Worm (Caenorhabditis elegans) whole organism, L4 larva: ENCODE results near the gene F43G6.7.

Experiments used
- D1046.2 ChIP-seq: fragments of 200-800 bp; sonication (Bioruptor generic); IDR thresholded peaks from 2 replicates; pipeline ENCODE4 v1.3.6; 2022; ENCODE audit warnings: missing genetic modification characterization, missing compliant biosample characterization
- F10B5.3 ChIP-seq: sonication (generic microtip); optimal IDR thresholded peaks from 2 replicates; lab custom pipeline; 2016; ENCODE audit warnings: mild to moderate bottlenecking, missing genetic modification characterization, missing compliant biosample characterization
- F26F4.8 ChIP-seq: fragments of 200-800 bp; sonication (Bioruptor generic); conservative IDR thresholded peaks from 2 replicates; pipeline ENCODE4 v1.3.6; 2022; ENCODE audit warnings: missing genetic modification characterization, missing compliant biosample characterization
- F49E8.2 ChIP-seq: sonication (generic microtip); optimal IDR thresholded peaks from 2 replicates; lab custom pipeline; 2016; ENCODE audit warnings: missing compliant biosample characterization, mild to moderate bottlenecking, missing genetic modification characterization, borderline replicate concordance
- R02D3.7 ChIP-seq: fragments of 150-350 bp; sonication (generic microtip); optimal IDR thresholded peaks from 3 replicates; lab custom pipeline; 2014; ENCODE audit warnings: missing biosample characterization, missing genetic modification characterization
- T26A8.4 ChIP-seq: fragments of 200-800 bp; sonication (Bioruptor generic); IDR thresholded peaks from 2 replicates; pipeline ENCODE4 v1.3.6; 2022; ENCODE audit warnings: missing genetic modification characterization, missing compliant biosample characterization
- ZK337.2 ChIP-seq: fragments of 200-800 bp; sonication (Bioruptor generic); IDR thresholded peaks from 2 replicates; pipeline ENCODE4 v1.3.6; 2022; ENCODE audit warnings: missing genetic modification reagents, missing genetic modification characterization, missing compliant biosample characterization
- aha-1 ChIP-seq: fragments of 150-350 bp; peaks from one replicate; lab custom pipeline; 2014; ENCODE audit warnings: missing biosample characterization, missing genetic modification characterization
- aly-2 ChIP-seq: sonication (generic microtip); optimal IDR thresholded peaks from 2 replicates; lab custom pipeline; 2018; ENCODE audit warnings: missing biosample characterization, missing genetic modification characterization
- arid-1 ChIP-seq: fragments of 200-800 bp; sonication (Bioruptor generic); conservative IDR thresholded peaks from 2 replicates; pipeline ENCODE4 v1.3.6; 2022; ENCODE audit warnings: missing genetic modification reagents, missing genetic modification characterization, missing compliant biosample characterization
- attf-4 ChIP-seq: sonication (generic microtip); optimal IDR thresholded peaks from 3 replicates; lab custom pipeline; 2017; ENCODE audit warnings: missing biosample characterization, missing genetic modification characterization
- ceh-44 ChIP-seq: fragments of 200-800 bp; sonication (Bioruptor generic); IDR thresholded peaks from 2 replicates; pipeline ENCODE4 v1.3.6; 2022; ENCODE audit warnings: missing genetic modification reagents, missing genetic modification characterization, missing compliant biosample characterization
- ces-1 ChIP-seq: fragments of 150-350 bp; sonication (generic microtip); optimal IDR thresholded peaks from 4 replicates; lab custom pipeline; 2014; ENCODE audit warnings: missing biosample characterization, missing genetic modification reagents, missing genetic modification characterization
- daf-12 ChIP-seq: fragments of 150-350 bp; optimal IDR thresholded peaks from 2 replicates; lab custom pipeline; 2014; ENCODE audit warnings: missing biosample characterization, missing genetic modification reagents, missing genetic modification characterization
- daf-16 ChIP-seq, 3 experiments: sonication (generic microtip); optimal IDR thresholded peaks; 2 replicates each; lab custom pipeline; 2016 to 2017; ENCODE audit warnings: missing genetic modification characterization in 3 of 3, missing genetic modification reagents in 3 of 3, mild to moderate bottlenecking in 2 of 3, missing compliant biosample characterization in 2 of 3, missing biosample characterization in 1 of 3, moderate library complexity in 1 of 3
- dmd-6 ChIP-seq: fragments of 200-800 bp; sonication (Bioruptor generic); IDR thresholded peaks from 2 replicates; pipeline ENCODE4 v1.3.6; 2022; ENCODE audit warnings: missing genetic modification reagents, missing genetic modification characterization, missing compliant biosample characterization
- dmd-8 ChIP-seq: fragments of 200-800 bp; sonication (Bioruptor generic); IDR thresholded peaks from 2 replicates; pipeline ENCODE4 v1.3.6; 2022; ENCODE audit warnings: missing genetic modification characterization, missing compliant biosample characterization
- dmd-9 ChIP-seq: fragments of 200-800 bp; sonication (Bioruptor generic); IDR thresholded peaks from 2 replicates; pipeline ENCODE4 v1.3.6; 2022; ENCODE audit warnings: missing genetic modification reagents, missing genetic modification characterization, missing compliant biosample characterization
- duxl-1 ChIP-seq: sonication (generic microtip); optimal IDR thresholded peaks from 2 replicates; lab custom pipeline; 2016; ENCODE audit warnings: mild to moderate bottlenecking, missing genetic modification characterization, moderate library complexity, missing compliant biosample characterization; ENCODE audit not compliant: poor library complexity
- dve-1 ChIP-seq: sonication (generic microtip); optimal IDR thresholded peaks from 2 replicates; lab custom pipeline; 2017; ENCODE audit warnings: antibody characterized with exemption, mild to moderate bottlenecking, missing genetic modification characterization, missing compliant biosample characterization; ENCODE audit not compliant: insufficient read depth
- hlh-11 ChIP-seq: fragments of 200-800 bp; sonication (Bioruptor generic); optimal IDR thresholded peaks from 2 replicates; lab custom pipeline; 2018; ENCODE audit warnings: mild to moderate bottlenecking, missing genetic modification characterization, missing compliant biosample characterization
- hlh-30 ChIP-seq: sonication (generic microtip); optimal IDR thresholded peaks from 2 replicates; lab custom pipeline; 2017; ENCODE audit warnings: antibody characterized with exemption, mild to moderate bottlenecking, missing genetic modification characterization, missing compliant biosample characterization; ENCODE audit not compliant: insufficient read depth
- lim-7 ChIP-seq: fragments of 200-800 bp; sonication (Bioruptor generic); IDR thresholded peaks from 2 replicates; pipeline ENCODE4 v1.3.6; 2022; ENCODE audit warnings: missing genetic modification characterization, missing compliant biosample characterization
- lin-13 ChIP-seq: fragments of 150-350 bp; optimal IDR thresholded peaks from 2 replicates; lab custom pipeline; 2014; ENCODE audit warnings: missing biosample characterization, missing genetic modification reagents, missing genetic modification characterization
- lin-15B ChIP-seq: fragments of 150-350 bp; sonication (generic microtip); optimal IDR thresholded peaks from 3 replicates; lab custom pipeline; 2014; ENCODE audit warnings: missing biosample characterization, missing genetic modification characterization
- lsy-2 ChIP-seq, 2 experiments: fragments of 150-350 bp in 1 of 2; sonication (generic microtip) in 1 of 2; optimal IDR thresholded peaks; 2 replicates each; lab custom pipeline; 2014 to 2017; ENCODE audit warnings: missing biosample characterization in 2 of 2, missing genetic modification characterization in 2 of 2
- madf-5 ChIP-seq, 2 experiments: fragments of 200-800 bp; sonication (Bioruptor generic); IDR thresholded peaks; 2 replicates each; pipeline ENCODE4 v1.3.6; 2022; ENCODE audit warnings: missing compliant biosample characterization in 2 of 2, missing genetic modification characterization in 2 of 2
- mdl-1 ChIP-seq, 2 experiments: fragments of 150-350 bp in 1 of 2; sonication (generic microtip) in 1 of 2; optimal IDR thresholded peaks; 2 replicates each; lab custom pipeline; 2014 to 2017; ENCODE audit warnings: missing biosample characterization in 2 of 2, missing genetic modification characterization in 2 of 2
- mep-1 ChIP-seq: fragments of 150-350 bp; sonication (generic microtip); optimal IDR thresholded peaks from 3 replicates; lab custom pipeline; 2014; ENCODE audit warnings: missing biosample characterization, missing genetic modification characterization
- mes-2 ChIP-seq: sonication (generic microtip); optimal IDR thresholded peaks from 2 replicates; lab custom pipeline; 2016; ENCODE audit warnings: missing genotype, mild to moderate bottlenecking, missing genetic modification characterization, missing compliant biosample characterization; ENCODE audit not compliant: poor library complexity, severe bottlenecking
- mxl-2 ChIP-seq: fragments of 200-800 bp; sonication (Bioruptor generic); conservative IDR thresholded peaks from 2 replicates; pipeline ENCODE4 v1.3.6; 2022; ENCODE audit warnings: missing genetic modification reagents, missing genetic modification characterization, missing compliant biosample characterization
- nhr-25 ChIP-seq: sonication (generic microtip); optimal IDR thresholded peaks from 2 replicates; lab custom pipeline; 2017; ENCODE audit warnings: missing genetic modification characterization, mild to moderate bottlenecking, missing compliant biosample characterization, antibody characterized with exemption, moderate library complexity, borderline replicate concordance; ENCODE audit not compliant: insufficient read depth
- nhr-41 ChIP-seq: fragments of 200-800 bp; sonication (Bioruptor generic); IDR thresholded peaks from 2 replicates; pipeline ENCODE4 v1.3.6; 2022; ENCODE audit warnings: missing genetic modification reagents, missing genetic modification characterization, missing compliant biosample characterization
- nhr-48 ChIP-seq: sonication (generic microtip); optimal IDR thresholded peaks from 2 replicates; lab custom pipeline; 2016; ENCODE audit warnings: mild to moderate bottlenecking, missing genetic modification characterization, missing compliant biosample characterization
- nhr-6 ChIP-seq: fragments of 150-350 bp; optimal IDR thresholded peaks from 2 replicates; lab custom pipeline; 2014; ENCODE audit warnings: missing biosample characterization, missing genetic modification characterization
- nhr-76 ChIP-seq: fragments of 150-350 bp; optimal IDR thresholded peaks from 2 replicates; lab custom pipeline; 2014; ENCODE audit warnings: missing biosample characterization, missing genetic modification characterization
- php-3 ChIP-seq: fragments of 200-800 bp; sonication (Bioruptor generic); IDR thresholded peaks from 2 replicates; pipeline ENCODE4 v1.3.6; 2022; ENCODE audit warnings: missing genetic modification reagents, missing genetic modification characterization, missing compliant biosample characterization
- rbr-2 ChIP-seq: sonication (generic microtip); optimal IDR thresholded peaks from 2 replicates; lab custom pipeline; 2016; ENCODE audit warnings: missing genotype, missing genetic modification characterization, missing compliant biosample characterization
- saeg-2 ChIP-seq: fragments of 200-800 bp; sonication (Bioruptor generic); IDR thresholded peaks from 2 replicates; pipeline ENCODE4 v1.3.6; 2022; ENCODE audit warnings: missing genetic modification reagents, missing genetic modification characterization, missing compliant biosample characterization
- sdz-12 ChIP-seq: fragments of 200-800 bp; sonication (Bioruptor generic); optimal IDR thresholded peaks from 2 replicates; lab custom pipeline; 2018; ENCODE audit warnings: mild to moderate bottlenecking, missing genetic modification characterization, missing compliant biosample characterization
- snpc-1.2 ChIP-seq: fragments of 200-800 bp; sonication (Bioruptor generic); IDR thresholded peaks from 2 replicates; pipeline ENCODE4 v1.3.6; 2022; ENCODE audit warnings: missing genetic modification reagents, missing genetic modification characterization, missing compliant biosample characterization
- unc-39 ChIP-seq: sonication (generic microtip); optimal IDR thresholded peaks from 2 replicates; lab custom pipeline; 2017; ENCODE audit warnings: missing biosample characterization, missing genetic modification characterization
- unc-62 ChIP-seq, 3 experiments: fragments of 150-350 bp in 1 of 3; sonication (generic microtip); optimal IDR thresholded peaks in 2 of 3; peaks in 1 of 3; 1 replicate in 1 of 3; 2 replicates in 2 of 3; lab custom pipeline; 2014 to 2017; ENCODE audit warnings: missing biosample characterization in 3 of 3, missing genetic modification characterization in 3 of 3, missing genetic modification reagents in 3 of 3, missing genotype in 1 of 3
- zag-1 ChIP-seq: fragments of 150-350 bp; optimal IDR thresholded peaks from 2 replicates; lab custom pipeline; 2014; ENCODE audit warnings: missing biosample characterization, missing genetic modification characterization
- zfp-2 ChIP-seq: sonication (generic microtip); optimal IDR thresholded peaks from 2 replicates; lab custom pipeline; 2016; ENCODE audit warnings: mild to moderate bottlenecking, missing genetic modification characterization, missing compliant biosample characterization
- zip-2 ChIP-seq: fragments of 150-350 bp; optimal IDR thresholded peaks from 2 replicates; lab custom pipeline; 2014; ENCODE audit warnings: missing biosample characterization, missing genetic modification characterization

F43G6.7 gene

DNA sequence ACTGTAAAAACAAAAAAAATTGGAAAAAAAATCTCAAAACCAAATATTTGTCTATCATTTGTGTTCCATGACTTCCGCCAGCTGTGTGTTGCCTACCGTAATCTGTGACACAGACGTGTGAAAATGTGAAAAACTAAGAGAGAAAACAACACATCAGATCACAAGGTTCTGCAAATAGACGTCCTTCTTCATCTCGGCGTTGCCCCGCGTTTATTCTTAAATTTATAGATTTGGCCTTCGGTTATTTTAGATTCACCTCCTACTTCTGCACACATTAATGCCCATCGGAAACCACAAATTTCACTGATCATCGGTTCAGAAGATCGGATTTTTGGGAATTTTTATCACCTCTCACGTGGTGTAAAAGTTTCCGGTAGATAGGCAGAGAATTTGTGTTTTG, 28.5 kb downstream of the F43G6.7 start:
- peak; percentile 10 for TF ChIP-seq hlh-30
- TF ChIP-seq aha-1 (tag; lab: Kevin White, UChicago), result peak; percentile 73
- TF ChIP-seq F26F4.8, result no peak
- peak in 1 of 2 experiments; percentile 30 for TF ChIP-seq lsy-2 (tag; optimal IDR thresholded peaks at IDR 0.05; lab: Kevin White, UChicago)

DNA sequence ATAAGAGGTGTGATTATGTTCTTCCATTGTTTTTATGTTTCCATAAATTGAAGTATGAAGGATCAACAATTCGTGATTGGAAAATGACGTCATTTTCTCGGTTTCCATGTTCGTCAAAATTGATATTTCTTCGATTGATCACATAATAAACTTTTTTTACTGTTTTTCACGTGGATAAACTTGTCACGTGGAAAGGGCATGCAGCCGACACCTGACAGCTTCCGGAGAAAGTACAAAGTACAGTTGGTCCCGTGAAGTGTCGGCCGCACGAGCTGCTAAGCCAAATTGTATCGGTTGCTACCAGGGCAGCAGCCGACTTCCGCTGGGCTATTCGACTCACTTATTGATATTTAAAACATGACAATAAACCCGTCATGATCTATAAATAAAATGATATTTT, 31.1 kb downstream of the F43G6.7 start:
- TF ChIP-seq dmd-6 (GFP tag; lab: Robert Waterston, UW) (peak; percentile 55), mdl-1 (tag; optimal IDR thresholded peaks at IDR 0.05; lab: Kevin White, UChicago) (no peak), daf-12 (no peak), ZK337.2 (no peak), D1046.2 (GFP tag; lab: Robert Waterston, UW) (no peak), aha-1 (tag; lab: Kevin White, UChicago) (no peak), F26F4.8 (no peak), hlh-11 (tag; lab: Kevin White, UChicago) (peak; percentile 69), zfp-2 (tag; lab: Kevin White, UChicago) (no peak), nhr-25 (tag; lab: Kevin White, UChicago) (no peak), zip-2 (no peak), rbr-2 (tag; lab: Kevin White, UChicago) (no peak), saeg-2 (no peak), lin-13 (GFP tag; lab: Kevin White, UChicago) (no peak), mes-2 (tag; lab: Kevin White, UChicago) (no peak), ces-1 (GFP tag; lab: Kevin White, UChicago) (no peak), nhr-6 (tag; lab: Kevin White, UChicago) (no peak), ceh-44 (GFP tag; lab: Robert Waterston, UW) (no peak), attf-4 (tag; lab: Kevin White, UChicago) (no peak), dmd-8 (GFP tag; lab: Robert Waterston, UW) (no peak), nhr-76 (tag; lab: Kevin White, UChicago) (no peak), lim-7 (GFP tag; lab: Robert Waterston, UW) (no peak), F49E8.2 (no peak), unc-62 (GFP tag; optimal IDR thresholded peaks at IDR 0.05 in 1 of 2; lab: Kevin White, UChicago) (peak in 1 of 2 experiments; percentile 53), unc-62 (tag; optimal IDR thresholded peaks at IDR 0.05; lab: Kevin White, UChicago) (no peak), mep-1 (no peak), duxl-1 (tag; lab: Kevin White, UChicago) (no peak), lin-15B (no peak), php-3 (GFP tag; lab: Robert Waterston, UW) (no peak), T26A8.4 (GFP tag; lab: Robert Waterston, UW) (no peak), aly-2 (tag; lab: Kevin White, UChicago) (no peak), F10B5.3 (tag; lab: Kevin White, UChicago) (no peak), nhr-48 (tag; lab: Kevin White, UChicago) (peak; percentile 66), hlh-30 (peak; percentile 21), mxl-2 (GFP tag; lab: Robert Waterston, UW) (0 out of 2 replicates have a peak, but pooled peaks have one; percentile 23), snpc-1.2 (GFP tag; lab: Robert Waterston, UW) (no peak)

DNA sequence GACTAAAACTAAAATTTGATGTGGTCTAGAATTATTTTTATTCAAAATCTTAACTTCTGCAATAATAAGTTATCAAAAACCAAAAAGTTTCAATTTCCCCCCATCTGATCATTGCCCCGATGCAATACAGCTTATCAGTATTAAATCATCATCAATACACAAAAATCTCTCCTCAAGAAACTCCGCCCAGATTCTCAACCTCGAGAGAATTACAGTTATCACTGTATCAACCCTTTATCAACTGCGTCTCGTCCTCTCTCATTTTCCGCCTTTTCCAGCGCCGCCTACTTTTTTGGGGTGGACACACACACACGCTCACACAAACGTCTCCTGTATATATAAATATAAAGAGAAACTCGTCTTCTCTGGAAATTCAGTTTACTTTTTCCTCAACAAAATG, 31.7 kb downstream of the F43G6.7 start, which contains the start of gene T27D12.1:
T27D12.1 (plus strand) TSS at position 301 of the 400 bp plus-strand sequence.
- TF ChIP-seq dve-1, result no peak
- TF ChIP-seq R02D3.7, result no peak
- TF ChIP-seq nhr-41 (GFP tag; lab: Robert Waterston, UW), result no peak
- TF ChIP-seq zag-1 (tag; lab: Kevin White, UChicago), result no peak
- TF ChIP-seq hlh-11 (tag; lab: Kevin White, UChicago), result no peak
- TF ChIP-seq arid-1, result no peak
- TF ChIP-seq daf-16 (GFP tag; optimal IDR thresholded peaks at IDR 0.05; lab: Kevin White, UChicago), result no peak
- TF ChIP-seq daf-16 (tag; optimal IDR thresholded peaks at IDR 0.05; lab: Kevin White, UChicago), result no peak
- no peak for TF ChIP-seq lin-13 (GFP tag; lab: Kevin White, UChicago)
- no peak for TF ChIP-seq madf-5 (GFP tag; IDR thresholded peaks at IDR 0.05; lab: Robert Waterston, UW)
- no peak for TF ChIP-seq ces-1 (GFP tag; lab: Kevin White, UChicago)
- TF ChIP-seq dmd-9 (GFP tag; lab: Robert Waterston, UW), result no peak
- no peak for TF ChIP-seq zip-2
- no peak for TF ChIP-seq unc-39 (tag; lab: Kevin White, UChicago)
- TF ChIP-seq unc-62 (GFP tag; optimal IDR thresholded peaks at IDR 0.05 in 1 of 2; lab: Kevin White, UChicago), result no peak
- no peak for TF ChIP-seq unc-62 (tag; optimal IDR thresholded peaks at IDR 0.05; lab: Kevin White, UChicago)
- no peak for TF ChIP-seq sdz-12 (GFP tag; lab: Kevin White, UChicago)
- TF ChIP-seq lin-15B, result no peak
- no peak for TF ChIP-seq attf-4 (tag; lab: Kevin White, UChicago)
- TF ChIP-seq, all 104 proteins: peak for 0
